Fruit fly (Drosophila melanogaster): ENCODE measurements around the gene skd.
A peak's percentile ranks its signal among the peaks of the same experiment; 100 is the strongest.

skd gene

DNA sequence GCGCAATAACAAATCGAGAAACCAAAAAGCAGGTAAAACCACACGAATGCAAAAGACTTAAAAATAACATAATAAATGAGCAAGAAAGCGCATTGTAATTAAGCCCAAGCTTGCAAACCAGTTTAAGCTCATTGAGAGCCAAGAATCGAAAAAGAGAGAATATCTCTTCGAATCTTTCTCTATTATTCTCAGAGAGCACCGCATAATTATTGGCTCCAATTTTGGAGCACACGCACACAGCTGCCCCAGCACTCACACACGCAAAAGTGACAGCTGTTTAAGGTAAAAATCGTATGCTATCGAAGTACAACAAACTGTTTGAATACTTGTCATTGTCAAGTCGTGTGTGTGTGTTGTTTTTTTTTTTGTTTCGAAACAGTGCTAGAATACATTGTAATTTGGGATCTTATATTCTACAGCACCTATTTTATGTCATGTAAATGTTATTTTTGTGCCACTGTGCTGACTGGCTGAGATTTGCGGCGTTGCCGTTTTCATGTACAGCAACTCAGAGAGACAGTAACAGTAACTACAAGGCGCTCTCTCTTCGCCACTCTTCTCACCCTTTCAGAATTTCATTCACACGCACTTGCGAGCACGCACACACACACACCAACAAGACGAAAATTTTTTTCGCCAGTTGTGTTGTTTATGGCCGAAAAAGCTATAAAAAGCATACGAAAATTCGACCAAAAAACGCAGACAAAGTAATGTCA lies 17.7 kb downstream of the skd start (continued):
- TF ChIP-seq CG6175 (GFP tag; IDR thresholded peaks at IDR 0.05) (no peak), CG4820 (GFP tag; optimal IDR thresholded peaks at IDR 0.05) (peak; percentile 28), CG13894 (tag; optimal IDR thresholded peaks at IDR 0.05) (peak; percentile 32), Six4 (GFP tag; optimal IDR thresholded peaks at IDR 0.05) (peak; percentile 31), crc (GFP tag; optimal IDR thresholded peaks at IDR 0.05) (no peak), CG14860 (GFP tag; IDR thresholded peaks at IDR 0.05; ENCODE audit: partially characterized antibody) (no peak), Optix (GFP tag; IDR thresholded peaks at IDR 0.05) (peak; percentile 67; the same call in 2 of the 3 replicates), nom (GFP tag; optimal IDR thresholded peaks at IDR 0.05) (no peak), Vsx1 (GFP tag; optimal IDR thresholded peaks at IDR 0.05) (peak; percentile 15), CHES-1-like (GFP tag; optimal IDR thresholded peaks at IDR 0.05) (peak; percentile 73), lola (GFP tag; optimal IDR thresholded peaks at IDR 0.05) (no peak), CG9876 (GFP tag; optimal IDR thresholded peaks at IDR 0.05) (no peak), CG6689 (GFP tag; IDR thresholded peaks at IDR 0.05) (peak; percentile 73), MBD-R2 (GFP tag; IDR thresholded peaks at IDR 0.05) (peak; percentile 52; the same call in 1 of the 2 replicates), kni (GFP tag; optimal IDR thresholded peaks at IDR 0.05) (no peak), da (GFP tag; optimal IDR thresholded peaks at IDR 0.05) (no peak), bbx (GFP tag; IDR thresholded peaks at IDR 0.05; ENCODE audit: partially characterized antibody) (peak; percentile 34; the same call in 1 of the 2 replicates), Atf-2 (GFP tag; optimal IDR thresholded peaks at IDR 0.05) (peak; percentile 55), Dip3 (GFP tag; optimal IDR thresholded peaks at IDR 0.05) (no peak), CG17359 (tag; optimal IDR thresholded peaks at IDR 0.05) (peak; percentile 60), Tbp (GFP tag; optimal IDR thresholded peaks at IDR 0.05) (no peak), mirr (GFP tag; optimal IDR thresholded peaks at IDR 0.05) (peak; percentile 35), ttk (GFP tag; IDR thresholded peaks at IDR 0.05) (peak; percentile 40), luna (GFP tag; optimal IDR thresholded peaks at IDR 0.05) (no peak), sr (GFP tag; IDR thresholded peaks at IDR 0.05) (no peak), CG1024 (GFP tag; IDR thresholded peaks at IDR 0.05) (no peak), ash1 (GFP tag; optimal IDR thresholded peaks at IDR 0.05) (no peak), HHEX (GFP tag; optimal IDR thresholded peaks at IDR 0.05) (no peak), slbo (GFP tag; IDR thresholded peaks at IDR 0.05) (peak; percentile 70), trem (tag; optimal IDR thresholded peaks at IDR 0.05) (no peak), fu2 (GFP tag; optimal IDR thresholded peaks at IDR 0.05) (peak; percentile 33), Fer1 (GFP tag; optimal IDR thresholded peaks at IDR 0.05) (peak; percentile 32), Sin3A (optimal IDR thresholded peaks at IDR 0.05) (no peak), Hmr (GFP tag; optimal IDR thresholded peaks at IDR 0.05) (peak; percentile 64), yki (optimal IDR thresholded peaks at IDR 0.05) (peak; percentile 17), CG32772 (GFP tag; IDR thresholded peaks at IDR 0.05) (peak; percentile 51; the same call in 1 of the 2 replicates), Hr39 (optimal IDR thresholded peaks at IDR 0.05) (no peak), vvl (GFP tag; IDR thresholded peaks at IDR 0.05) (peak; percentile 85), lab (GFP tag; optimal IDR thresholded peaks at IDR 0.05) (peak; percentile 70), CG6854 (GFP tag; optimal IDR thresholded peaks at IDR 0.05) (peak; percentile 43), ap (GFP tag; IDR thresholded peaks at IDR 0.05) (peak; percentile 52; the same call in 1 of the 2 replicates), pan (optimal IDR thresholded peaks at IDR 0.05) (no peak), pan (GFP tag; optimal IDR thresholded peaks at IDR 0.05 in 1 of 2, IDR thresholded peaks at IDR 0.05 in 1 of 2) (peak in 1 of 2 experiments; percentile 79), Dp (GFP tag; optimal IDR thresholded peaks at IDR 0.05) (no peak), CG16813 (GFP tag; IDR thresholded peaks at IDR 0.05; ENCODE audit: partially characterized antibody) (no peak), CG15011 (GFP tag; optimal IDR thresholded peaks at IDR 0.05) (no peak), vfl (GFP tag; optimal IDR thresholded peaks at IDR 0.05) (no peak), fd102C (GFP tag; optimal IDR thresholded peaks at IDR 0.05) (no peak), CG17328 (GFP tag; IDR thresholded peaks at IDR 0.05) (peak; percentile 60), Lim3 (GFP tag; IDR thresholded peaks at IDR 0.05) (no peak), stwl (tag; optimal IDR thresholded peaks at IDR 0.05) (no peak)
